Worm (Caenorhabditis elegans) whole organism, young adult: ENCODE data around the gene ctl-2.

ENCODE experiments used
- Y53F4B.3 ChIP-seq: fragments of 200-800 bp; sonication (Bioruptor generic); IDR thresholded peaks from 2 replicates; pipeline ENCODE4 v1.3.6; 2022; ENCODE audit warnings: missing genetic modification reagents, missing genetic modification characterization, missing compliant biosample characterization
- Y53G8AR.9 ChIP-seq: fragments of 200-800 bp; sonication (Bioruptor generic); conservative IDR thresholded peaks from 2 replicates; pipeline ENCODE4 v1.3.6; 2022; ENCODE audit warnings: missing genetic modification reagents, missing genetic modification characterization, missing compliant biosample characterization
- akir-1 ChIP-seq: fragments of 200-800 bp; sonication (Bioruptor generic); optimal IDR thresholded peaks from 2 replicates; lab custom pipeline; 2018; ENCODE audit warnings: mild to moderate bottlenecking, missing genetic modification characterization, moderate library complexity, missing compliant biosample characterization
- ceh-58 ChIP-seq: fragments of 200-800 bp; sonication (Bioruptor generic); IDR thresholded peaks from 2 replicates; pipeline ENCODE4 v1.3.6; 2022; ENCODE audit warnings: missing genetic modification characterization, missing compliant biosample characterization
- dpl-1 ChIP-seq: fragments of 150-350 bp; optimal IDR thresholded peaks from 2 replicates; lab custom pipeline; 2014; ENCODE audit warnings: missing biosample characterization, missing genetic modification reagents, missing genetic modification characterization
- efl-1 ChIP-seq: fragments of 150-350 bp; optimal IDR thresholded peaks from 2 replicates; lab custom pipeline; 2014; ENCODE audit warnings: missing biosample characterization, missing genetic modification reagents, missing genetic modification characterization
- lir-1 ChIP-seq: fragments of 200-800 bp; sonication (Bioruptor generic); conservative IDR thresholded peaks from 2 replicates; pipeline ENCODE4 v1.3.6; 2022; ENCODE audit warnings: missing genetic modification reagents, missing genetic modification characterization, missing compliant biosample characterization
- nfya-1 ChIP-seq: sonication (generic microtip); optimal IDR thresholded peaks from 2 replicates; lab custom pipeline; 2017; ENCODE audit warnings: antibody characterized with exemption, missing compliant biosample characterization, missing genetic modification characterization, borderline replicate concordance; ENCODE audit not compliant: insufficient read depth
- unc-62 ChIP-seq: fragments of 150-350 bp; optimal IDR thresholded peaks from 2 replicates; lab custom pipeline; 2014; ENCODE audit warnings: missing biosample characterization, missing genetic modification reagents, missing genetic modification characterization

DNA sequence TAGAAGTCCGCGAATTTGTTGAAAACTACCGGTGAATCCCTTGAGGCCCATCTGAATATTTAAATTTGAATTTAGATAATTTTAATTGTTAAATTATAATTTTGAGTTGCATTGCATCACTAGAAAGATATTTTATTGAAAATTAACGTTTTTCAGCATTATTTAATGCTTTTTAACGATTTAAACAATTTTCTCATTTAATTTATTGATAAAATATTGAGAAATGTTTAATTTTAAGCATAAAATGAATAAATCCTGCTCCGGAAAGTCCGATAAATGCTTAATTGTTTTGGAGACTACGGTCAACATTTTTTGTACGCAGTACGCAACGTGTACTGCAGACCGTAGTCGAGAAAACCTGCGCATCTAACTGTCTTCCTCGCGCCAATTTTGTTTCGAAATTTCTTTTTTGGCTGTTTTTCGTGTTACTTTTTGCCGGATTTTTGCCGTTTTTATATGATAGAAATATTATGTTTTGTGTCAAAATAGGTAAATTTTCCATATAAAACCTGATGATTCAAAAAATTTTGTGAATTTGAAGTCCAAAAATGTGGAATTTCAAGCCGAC lies 47.6 kb upstream of the ctl-2 start, which contains the start of the genes Y54G11A.17, lin-7 and elof-1:
- TF ChIP-seq dpl-1 (GFP tag; lab: Kevin White, UChicago) (peak; percentile 77), akir-1 (GFP tag; lab: Kevin White, UChicago) (no peak), unc-62 (GFP tag; lab: Kevin White, UChicago) (no peak), Y53F4B.3 (no peak), efl-1 (peak; percentile 90), Y53G8AR.9 (GFP tag; lab: Robert Waterston, UW) (peak; percentile 77; the same call in 1 of the 2 replicates), nfya-1 (tag; lab: Kevin White, UChicago) (no peak), ceh-58 (GFP tag; lab: Robert Waterston, UW) (no peak), lir-1 (GFP tag; lab: Robert Waterston, UW) (no peak; the same call in 1 of the 2 replicates)
